Worm (Caenorhabditis elegans) whole organism, young adult: ENCODE measurements around the gene lpr-6.

Source experiments
- B0261.1 ChIP-seq: sonication (generic microtip); optimal IDR thresholded peaks from 2 replicates; lab custom pipeline; 2016; ENCODE audit warnings: mild to moderate bottlenecking, missing genetic modification characterization, moderate library complexity, missing compliant biosample characterization
- C17E4.6 ChIP-seq: fragments of 200-800 bp; sonication (Bioruptor generic); IDR thresholded peaks from 2 replicates; pipeline ENCODE4 v1.3.6; 2022; ENCODE audit warnings: missing genetic modification reagents, missing genetic modification characterization, missing compliant biosample characterization
- F10E7.11 ChIP-seq: sonication (generic microtip); optimal IDR thresholded peaks from 2 replicates; lab custom pipeline; 2017; ENCODE audit warnings: mild to moderate bottlenecking, missing genetic modification characterization, moderate library complexity, missing compliant biosample characterization
- F23B12.7 ChIP-seq: sonication (generic microtip); optimal IDR thresholded peaks from 2 replicates; lab custom pipeline; 2017; ENCODE audit warnings: missing genetic modification characterization, mild to moderate bottlenecking, missing compliant biosample characterization, antibody characterized with exemption, moderate library complexity; ENCODE audit not compliant: insufficient read depth
- F49E8.2 ChIP-seq: sonication (generic microtip); optimal IDR thresholded peaks from 3 replicates; lab custom pipeline; 2017; ENCODE audit warnings: missing genetic modification characterization, mild to moderate bottlenecking, missing compliant biosample characterization, antibody characterized with exemption, moderate library complexity; ENCODE audit not compliant: insufficient read depth
- F57A8.1 ChIP-seq: fragments of 200-800 bp; sonication (Bioruptor generic); optimal IDR thresholded peaks from 2 replicates; lab custom pipeline; 2018; ENCODE audit warnings: mild to moderate bottlenecking, missing genetic modification characterization, moderate library complexity, missing compliant biosample characterization
- T07F8.4 ChIP-seq: sonication (generic microtip); optimal IDR thresholded peaks from 2 replicates; lab custom pipeline; 2016; ENCODE audit warnings: mild to moderate bottlenecking, missing genetic modification characterization, moderate library complexity, missing compliant biosample characterization
- ZK185.1 ChIP-seq: sonication (generic microtip); optimal IDR thresholded peaks from 2 replicates; lab custom pipeline; 2016; ENCODE audit warnings: mild to moderate bottlenecking, missing genetic modification characterization, missing compliant biosample characterization; ENCODE audit not compliant: poor library complexity, severe bottlenecking
- ama-1 ChIP-seq, 3 experiments: fragments of 150-350 bp in 1 of 3; sonication (generic microtip) in 2 of 3; optimal IDR thresholded peaks; 2 replicates each; lab custom pipeline; 2014 to 2018; ENCODE audit warnings: missing biosample characterization in 2 of 3, missing genetic modification characterization in 2 of 3, missing genetic modification reagents in 2 of 3
- aptf-2 ChIP-seq: fragments of 200-800 bp; sonication (Bioruptor generic); conservative IDR thresholded peaks from 2 replicates; pipeline ENCODE4 v1.3.6; 2022; ENCODE audit warnings: missing genetic modification reagents, missing genetic modification characterization, missing compliant biosample characterization
- bed-2 ChIP-seq: fragments of 200-800 bp; sonication (Bioruptor generic); IDR thresholded peaks from 2 replicates; pipeline ENCODE4 v1.3.6; 2022; ENCODE audit warnings: missing genetic modification reagents, missing genetic modification characterization, missing compliant biosample characterization
- ccch-3 ChIP-seq: fragments of 200-800 bp; sonication (Bioruptor generic); optimal IDR thresholded peaks from 2 replicates; lab custom pipeline; 2018; ENCODE audit warnings: mild to moderate bottlenecking, missing genetic modification characterization, missing compliant biosample characterization
- cebp-1 ChIP-seq, 2 experiments: fragments of 200-800 bp in 1 of 2; sonication (Bioruptor generic) in 1 of 2; sonication (generic microtip) in 1 of 2; IDR thresholded peaks in 1 of 2; optimal IDR thresholded peaks in 1 of 2; 2 replicates each; pipeline versions ENCODE4 v1.3.6 to Lab custom; 2017 to 2022; ENCODE audit warnings: missing compliant biosample characterization in 2 of 2, missing genetic modification characterization in 2 of 2, mild to moderate bottlenecking in 1 of 2, missing genetic modification reagents in 1 of 2, moderate library complexity in 1 of 2
- ceh-100 ChIP-seq: fragments of 200-800 bp; sonication (Bioruptor generic); IDR thresholded peaks from 2 replicates; pipeline ENCODE4 v1.3.6; 2022; ENCODE audit warnings: missing genetic modification reagents, missing genetic modification characterization, missing compliant biosample characterization
- ceh-27 ChIP-seq: fragments of 200-800 bp; sonication (Bioruptor generic); optimal IDR thresholded peaks from 2 replicates; lab custom pipeline; 2018; ENCODE audit warnings: mild to moderate bottlenecking, missing genetic modification characterization, moderate library complexity, missing compliant biosample characterization
- dox-1 ChIP-seq: fragments of 200-800 bp; sonication (Bioruptor generic); IDR thresholded peaks from 2 replicates; pipeline ENCODE4 v1.3.6; 2022; ENCODE audit warnings: missing genetic modification reagents, missing genetic modification characterization, missing compliant biosample characterization
- egl-44 ChIP-seq: fragments of 200-800 bp; sonication (Bioruptor generic); IDR thresholded peaks from 2 replicates; pipeline ENCODE4 v1.3.6; 2022; ENCODE audit warnings: missing genetic modification reagents, missing genetic modification characterization, missing compliant biosample characterization
- hlh-12 ChIP-seq: sonication (generic microtip); optimal IDR thresholded peaks from 2 replicates; lab custom pipeline; 2016; ENCODE audit warnings: missing genetic modification characterization, missing compliant biosample characterization
- hmg-1.2 ChIP-seq: fragments of 200-800 bp; sonication (Bioruptor generic); IDR thresholded peaks from 2 replicates; pipeline ENCODE4 v1.3.6; 2022; ENCODE audit warnings: missing genetic modification reagents, missing genetic modification characterization, missing compliant biosample characterization
- let-526 ChIP-seq: fragments of 200-800 bp; sonication (Bioruptor generic); IDR thresholded peaks from 2 replicates; pipeline ENCODE4 v1.3.6; 2022; ENCODE audit warnings: missing genetic modification reagents, missing genetic modification characterization, missing compliant biosample characterization
- lin-54 ChIP-seq: fragments of 200-800 bp; sonication (Bioruptor generic); optimal IDR thresholded peaks from 2 replicates; lab custom pipeline; 2018; ENCODE audit warnings: mild to moderate bottlenecking, missing genetic modification characterization, missing compliant biosample characterization
- madf-3 ChIP-seq: fragments of 200-800 bp; sonication (Bioruptor generic); IDR thresholded peaks from 2 replicates; pipeline ENCODE4 v1.3.6; 2022; ENCODE audit warnings: missing genetic modification reagents, missing genetic modification characterization, missing compliant biosample characterization
- mes-4 ChIP-seq: sonication (generic microtip); optimal IDR thresholded peaks from 2 replicates; lab custom pipeline; 2016; ENCODE audit warnings: missing genotype, missing genetic modification characterization, missing compliant biosample characterization
- nfyb-1 ChIP-seq: fragments of 200-800 bp; sonication (Bioruptor generic); IDR thresholded peaks from 2 replicates; pipeline ENCODE4 v1.3.6; 2022; ENCODE audit warnings: missing genetic modification reagents, missing genetic modification characterization, missing compliant biosample characterization
- nhr-179 ChIP-seq: sonication (generic microtip); optimal IDR thresholded peaks from 2 replicates; lab custom pipeline; 2016; ENCODE audit warnings: mild to moderate bottlenecking, missing genetic modification characterization, missing compliant biosample characterization
- nhr-27 ChIP-seq: fragments of 200-800 bp; sonication (Bioruptor generic); optimal IDR thresholded peaks from 2 replicates; lab custom pipeline; 2018; ENCODE audit warnings: mild to moderate bottlenecking, missing genetic modification characterization, moderate library complexity, missing compliant biosample characterization
- nhr-80 ChIP-seq: sonication (generic microtip); optimal IDR thresholded peaks from 2 replicates; lab custom pipeline; 2016; ENCODE audit warnings: missing genetic modification characterization, missing compliant biosample characterization
- rec-8 ChIP-seq, 2 experiments: sonication (generic microtip); optimal IDR thresholded peaks; 2 replicates each; lab custom pipeline; 2016; ENCODE audit warnings: mild to moderate bottlenecking in 2 of 2, missing genetic modification characterization in 2 of 2, missing genetic modification reagents in 2 of 2, missing genotype in 2 of 2, missing biosample characterization in 1 of 2, missing compliant biosample characterization in 1 of 2, moderate library complexity in 1 of 2
- sdz-38 ChIP-seq: sonication (generic microtip); optimal IDR thresholded peaks from 2 replicates; lab custom pipeline; 2016; ENCODE audit warnings: missing genotype, missing genetic modification characterization, missing compliant biosample characterization
- snpc-1.3 ChIP-seq: sonication (generic microtip); optimal IDR thresholded peaks from 2 replicates; lab custom pipeline; 2017; ENCODE audit warnings: missing genetic modification characterization, mild to moderate bottlenecking, missing compliant biosample characterization, antibody characterized with exemption, moderate library complexity, missing genotype, missing genetic modification reagents; ENCODE audit not compliant: insufficient read depth
- tlf-1 ChIP-seq: fragments of 200-800 bp; sonication (Bioruptor generic); optimal IDR thresholded peaks from 2 replicates; lab custom pipeline; 2018; ENCODE audit warnings: mild to moderate bottlenecking, missing genetic modification characterization, missing compliant biosample characterization
- unc-130 ChIP-seq: sonication (generic microtip); optimal IDR thresholded peaks from 2 replicates; lab custom pipeline; 2016; ENCODE audit warnings: missing genetic modification reagents, missing genetic modification characterization, missing compliant biosample characterization
- unc-62 ChIP-seq: fragments of 150-350 bp; optimal IDR thresholded peaks from 2 replicates; lab custom pipeline; 2014; ENCODE audit warnings: missing biosample characterization, missing genetic modification reagents, missing genetic modification characterization
- ztf-22 ChIP-seq: fragments of 200-800 bp; sonication (Bioruptor generic); optimal IDR thresholded peaks from 2 replicates; lab custom pipeline; 2018; ENCODE audit warnings: mild to moderate bottlenecking, missing genetic modification characterization, moderate library complexity, missing compliant biosample characterization
- ztf-28 ChIP-seq: fragments of 200-800 bp; sonication (Bioruptor generic); IDR thresholded peaks from 2 replicates; pipeline ENCODE4 v1.3.6; 2022; ENCODE audit warnings: missing genetic modification reagents, missing genetic modification characterization, missing compliant biosample characterization
- ztf-3 ChIP-seq: fragments of 200-800 bp; sonication (Bioruptor generic); optimal IDR thresholded peaks from 2 replicates; lab custom pipeline; 2018; ENCODE audit warnings: mild to moderate bottlenecking, missing genetic modification characterization, missing compliant biosample characterization
- ztf-6 ChIP-seq: fragments of 200-800 bp; sonication (Bioruptor generic); IDR thresholded peaks from 2 replicates; pipeline ENCODE4 v1.3.6; 2022; ENCODE audit warnings: missing genetic modification reagents, missing genetic modification characterization, missing compliant biosample characterization

Gene lpr-6

ce11 chrX:11078150-11078549 is 18.4 kb downstream of the lpr-6 start, which contains the start of gene W04G3.10:
TSS of gene W04G3.10 (minus strand) at chrX:11078250.
- TF ChIP-seq snpc-1.3 (tag; lab: Kevin White, UChicago) (no peak), F49E8.2 (no peak), ceh-27 (GFP tag; lab: Kevin White, UChicago) (no peak), ZK185.1 (tag; lab: Kevin White, UChicago) (no peak), F23B12.7 (tag; lab: Kevin White, UChicago) (no peak), B0261.1 (tag; lab: Kevin White, UChicago) (no peak), nfyb-1 (no peak), T07F8.4 (no peak), ccch-3 (GFP tag; lab: Kevin White, UChicago) (no peak), bed-2 (GFP tag; lab: Robert Waterston, UW) (no peak), nhr-27 (tag; lab: Kevin White, UChicago) (no peak), mes-4 (tag; lab: Kevin White, UChicago) (no peak), rec-8 (tag; optimal IDR thresholded peaks at IDR 0.05; lab: Kevin White, UChicago) (no peak), hmg-1.2 (no peak), nhr-179 (tag; lab: Kevin White, UChicago) (no peak), egl-44 (GFP tag; lab: Robert Waterston, UW) (no peak), ztf-6 (no peak), hlh-12 (no peak), cebp-1 (GFP tag; IDR thresholded peaks at IDR 0.05; lab: Robert Waterston, UW) (no peak), cebp-1 (tag; optimal IDR thresholded peaks at IDR 0.05; lab: Kevin White, UChicago) (no peak), unc-62 (GFP tag; lab: Kevin White, UChicago) (no peak)

- no peak for TF ChIP-seq ztf-22 (GFP tag; lab: Kevin White, UChicago)
- TF ChIP-seq B0261.1 (tag; lab: Kevin White, UChicago) = no peak
- no peak for TF ChIP-seq F57A8.1
- no peak for TF ChIP-seq F10E7.11 (tag; lab: Kevin White, UChicago)
- no peak for TF ChIP-seq lin-54 (GFP tag; lab: Kevin White, UChicago)
- no peak for TF ChIP-seq ztf-3 (GFP tag; lab: Kevin White, UChicago)
Measured at ce11 chrX:11079667-11080066, 19.9 kb downstream of the lpr-6 start, which contains the start of gene W04G3.13. TSS of gene W04G3.13 (minus strand) at chrX:11079767.

ce11 chrX:11080170-11080728 is 20.5 kb downstream of the lpr-6 start, which contains the start of gene sulp-7:
TSS of gene sulp-7 (plus strand) at chrX:11080678.
- TF ChIP-seq nhr-80 (tag; lab: Kevin White, UChicago) (peak; percentile 35), unc-130 (GFP tag; lab: Kevin White, UChicago) (no peak)
- TF ChIP-seq, all 124 proteins: peak for 1

ce11 chrX:11085162-11085561 is 25.4 kb downstream of the lpr-6 start, which contains the start of gene W04G3.7:
TSS of gene W04G3.7 (minus strand) at chrX:11085262.
- no peak for TF ChIP-seq ceh-100 (GFP tag; lab: Robert Waterston, UW)
- no peak for TF ChIP-seq ama-1 (optimal IDR thresholded peaks at IDR 0.05; lab: Kevin White, UChicago)
- no peak for TF ChIP-seq ama-1 (GFP tag; optimal IDR thresholded peaks at IDR 0.05; lab: Kevin White, UChicago)
- no peak for TF ChIP-seq dox-1 (GFP tag; lab: Robert Waterston, UW)
- TF ChIP-seq tlf-1 (GFP tag; lab: Kevin White, UChicago) = no peak
- no peak for TF ChIP-seq let-526 (GFP tag; lab: Robert Waterston, UW)
- TF ChIP-seq ztf-28 (GFP tag; lab: Robert Waterston, UW) = no peak
- no peak for TF ChIP-seq C17E4.6 (GFP tag; lab: Robert Waterston, UW)
- no peak for TF ChIP-seq madf-3 (GFP tag; lab: Robert Waterston, UW)
- no peak for TF ChIP-seq aptf-2
- no peak for TF ChIP-seq T07F8.4
- no peak for TF ChIP-seq sdz-38 (tag; lab: Kevin White, UChicago)
- TF ChIP-seq, all 124 proteins: peak for 0
